Worm (Caenorhabditis elegans) whole organism, young adult: ENCODE results near the gene Y46G5A.15.

ENCODE experiments used
- B0336.3 ChIP-seq: fragments of 200-800 bp; sonication (Bioruptor generic); IDR thresholded peaks from 2 replicates; pipeline ENCODE4 v1.3.6; 2022; ENCODE audit warnings: missing genetic modification characterization, missing compliant biosample characterization
- F33H1.4 ChIP-seq: fragments of 200-800 bp; sonication (Bioruptor generic); IDR thresholded peaks from 2 replicates; pipeline ENCODE4 v1.3.6; 2022; ENCODE audit warnings: missing genetic modification reagents, missing genetic modification characterization, missing compliant biosample characterization
- F49E8.2 ChIP-seq: sonication (generic microtip); optimal IDR thresholded peaks from 3 replicates; lab custom pipeline; 2017; ENCODE audit warnings: missing genetic modification characterization, mild to moderate bottlenecking, missing compliant biosample characterization, antibody characterized with exemption, moderate library complexity; ENCODE audit not compliant: insufficient read depth
- F52B5.7 ChIP-seq: sonication (generic microtip); optimal IDR thresholded peaks from 2 replicates; lab custom pipeline; 2016; ENCODE audit warnings: mild to moderate bottlenecking, missing genetic modification characterization, missing compliant biosample characterization
- F57C9.4 ChIP-seq: sonication (generic microtip); optimal IDR thresholded peaks from 2 replicates; lab custom pipeline; 2017; ENCODE audit warnings: mild to moderate bottlenecking, missing genetic modification characterization, missing compliant biosample characterization
- K12H6.12 ChIP-seq: fragments of 200-800 bp; sonication (Bioruptor generic); optimal IDR thresholded peaks from 2 replicates; lab custom pipeline; 2018; ENCODE audit warnings: mild to moderate bottlenecking, missing genetic modification characterization, missing compliant biosample characterization
- Y95B8A.8 ChIP-seq: fragments of 200-800 bp; sonication (Bioruptor generic); IDR thresholded peaks from 2 replicates; pipeline ENCODE4 v1.3.6; 2022; ENCODE audit warnings: missing genetic modification reagents, missing genetic modification characterization, missing compliant biosample characterization
- ama-1 ChIP-seq, 3 experiments: fragments of 150-350 bp in 1 of 3; sonication (generic microtip) in 2 of 3; optimal IDR thresholded peaks; 2 replicates each; lab custom pipeline; 2014 to 2018; ENCODE audit warnings: missing biosample characterization in 2 of 3, missing genetic modification characterization in 2 of 3, missing genetic modification reagents in 2 of 3
- aptf-2 ChIP-seq: fragments of 200-800 bp; sonication (Bioruptor generic); conservative IDR thresholded peaks from 2 replicates; pipeline ENCODE4 v1.3.6; 2022; ENCODE audit warnings: missing genetic modification reagents, missing genetic modification characterization, missing compliant biosample characterization
- aptf-3 ChIP-seq: fragments of 200-800 bp; sonication (Bioruptor generic); IDR thresholded peaks from 2 replicates; pipeline ENCODE4 v1.3.6; 2022; ENCODE audit warnings: missing genetic modification characterization, missing compliant biosample characterization
- attf-6 ChIP-seq: fragments of 200-800 bp; sonication (Bioruptor generic); IDR thresholded peaks from 2 replicates; pipeline ENCODE4 v1.3.6; 2022; ENCODE audit warnings: missing genetic modification reagents, missing genetic modification characterization, missing compliant biosample characterization
- bed-2 ChIP-seq: fragments of 200-800 bp; sonication (Bioruptor generic); IDR thresholded peaks from 2 replicates; pipeline ENCODE4 v1.3.6; 2022; ENCODE audit warnings: missing genetic modification reagents, missing genetic modification characterization, missing compliant biosample characterization
- ccch-3 ChIP-seq: fragments of 200-800 bp; sonication (Bioruptor generic); optimal IDR thresholded peaks from 2 replicates; lab custom pipeline; 2018; ENCODE audit warnings: mild to moderate bottlenecking, missing genetic modification characterization, missing compliant biosample characterization
- cebp-2 ChIP-seq: fragments of 200-800 bp; sonication (Bioruptor generic); IDR thresholded peaks from 2 replicates; pipeline ENCODE4 v1.3.6; 2022; ENCODE audit warnings: missing genetic modification characterization, missing compliant biosample characterization
- ceh-27 ChIP-seq: fragments of 200-800 bp; sonication (Bioruptor generic); optimal IDR thresholded peaks from 2 replicates; lab custom pipeline; 2018; ENCODE audit warnings: mild to moderate bottlenecking, missing genetic modification characterization, moderate library complexity, missing compliant biosample characterization
- ceh-58 ChIP-seq: fragments of 200-800 bp; sonication (Bioruptor generic); IDR thresholded peaks from 2 replicates; pipeline ENCODE4 v1.3.6; 2022; ENCODE audit warnings: missing genetic modification characterization, missing compliant biosample characterization
- dpff-1 ChIP-seq: sonication (generic microtip); optimal IDR thresholded peaks from 2 replicates; lab custom pipeline; 2017; ENCODE audit warnings: mild to moderate bottlenecking, missing genetic modification characterization, missing compliant biosample characterization
- egrh-3 ChIP-seq: fragments of 200-800 bp; sonication (Bioruptor generic); IDR thresholded peaks from 2 replicates; pipeline ENCODE4 v1.3.6; 2022; ENCODE audit warnings: missing genetic modification reagents, missing genetic modification characterization, missing compliant biosample characterization
- ekl-4 ChIP-seq: fragments of 200-800 bp; sonication (Bioruptor generic); IDR thresholded peaks from 2 replicates; pipeline ENCODE4 v1.3.6; 2022; ENCODE audit warnings: missing genetic modification reagents, missing genetic modification characterization, missing compliant biosample characterization
- gei-17 ChIP-seq: fragments of 200-800 bp; sonication (Bioruptor generic); optimal IDR thresholded peaks from 2 replicates; lab custom pipeline; 2018; ENCODE audit warnings: mild to moderate bottlenecking, missing genetic modification characterization, missing compliant biosample characterization
- hlh-12 ChIP-seq: sonication (generic microtip); optimal IDR thresholded peaks from 2 replicates; lab custom pipeline; 2016; ENCODE audit warnings: missing genetic modification characterization, missing compliant biosample characterization
- hmg-1.2 ChIP-seq: fragments of 200-800 bp; sonication (Bioruptor generic); IDR thresholded peaks from 2 replicates; pipeline ENCODE4 v1.3.6; 2022; ENCODE audit warnings: missing genetic modification reagents, missing genetic modification characterization, missing compliant biosample characterization
- hmg-20 ChIP-seq: fragments of 200-800 bp; sonication (Bioruptor generic); IDR thresholded peaks from 2 replicates; pipeline ENCODE4 v1.3.6; 2022; ENCODE audit warnings: missing genetic modification reagents, missing genetic modification characterization, missing compliant biosample characterization
- lin-26 ChIP-seq: fragments of 200-800 bp; sonication (Bioruptor generic); IDR thresholded peaks from 2 replicates; pipeline ENCODE4 v1.3.6; 2022; ENCODE audit warnings: missing genetic modification reagents, missing genetic modification characterization, missing compliant biosample characterization
- lin-40 ChIP-seq: sonication (generic microtip); optimal IDR thresholded peaks from 2 replicates; lab custom pipeline; 2016; ENCODE audit warnings: missing genetic modification characterization, mild to moderate bottlenecking, missing compliant biosample characterization, missing genotype, missing genetic modification reagents
- lsl-1 ChIP-seq: fragments of 200-800 bp; sonication (Bioruptor generic); optimal IDR thresholded peaks from 2 replicates; lab custom pipeline; 2018; ENCODE audit warnings: mild to moderate bottlenecking, missing genetic modification characterization, moderate library complexity, missing compliant biosample characterization
- madf-6 ChIP-seq: fragments of 200-800 bp; sonication (Bioruptor generic); IDR thresholded peaks from 2 replicates; pipeline ENCODE4 v1.3.6; 2022; ENCODE audit warnings: missing genetic modification reagents, missing genetic modification characterization, missing compliant biosample characterization
- madf-8 ChIP-seq: fragments of 200-800 bp; sonication (Bioruptor generic); conservative IDR thresholded peaks from 2 replicates; pipeline ENCODE4 v1.3.6; 2022; ENCODE audit warnings: missing genetic modification reagents, missing genetic modification characterization, missing compliant biosample characterization
- mcd-1 ChIP-seq: fragments of 200-800 bp; sonication (Bioruptor generic); IDR thresholded peaks from 2 replicates; pipeline ENCODE4 v1.3.6; 2022; ENCODE audit warnings: missing genetic modification reagents, missing genetic modification characterization, missing compliant biosample characterization
- mel-28 ChIP-seq: sonication (generic microtip); optimal IDR thresholded peaks from 2 replicates; lab custom pipeline; 2016; ENCODE audit warnings: borderline replicate concordance, mild to moderate bottlenecking, missing genetic modification characterization, missing compliant biosample characterization
- mes-4 ChIP-seq: sonication (generic microtip); optimal IDR thresholded peaks from 2 replicates; lab custom pipeline; 2016; ENCODE audit warnings: missing genotype, missing genetic modification characterization, missing compliant biosample characterization
- nhr-120 ChIP-seq: fragments of 200-800 bp; sonication (Bioruptor generic); IDR thresholded peaks from 2 replicates; pipeline ENCODE4 v1.3.6; 2022; ENCODE audit warnings: missing genetic modification characterization, missing compliant biosample characterization
- nhr-27 ChIP-seq: fragments of 200-800 bp; sonication (Bioruptor generic); optimal IDR thresholded peaks from 2 replicates; lab custom pipeline; 2018; ENCODE audit warnings: mild to moderate bottlenecking, missing genetic modification characterization, moderate library complexity, missing compliant biosample characterization
- pbrm-1 ChIP-seq: fragments of 200-800 bp; sonication (Bioruptor generic); IDR thresholded peaks from 2 replicates; pipeline ENCODE4 v1.3.6; 2022; ENCODE audit warnings: missing genetic modification reagents, missing genetic modification characterization, missing compliant biosample characterization
- rcor-1 ChIP-seq: fragments of 200-800 bp; sonication (Bioruptor generic); IDR thresholded peaks from 2 replicates; pipeline ENCODE4 v1.3.6; 2022; ENCODE audit warnings: missing genetic modification reagents, missing genetic modification characterization, missing compliant biosample characterization
- rpc-1 ChIP-seq, 2 experiments: fragments of 150-350 bp in 1 of 2; sonication (generic microtip) in 1 of 2; optimal IDR thresholded peaks; 2 replicates each; lab custom pipeline; 2014 to 2018; ENCODE audit warnings: missing biosample characterization in 1 of 2, missing genetic modification characterization in 1 of 2, missing genetic modification reagents in 1 of 2, missing genotype in 1 of 2
- snpc-3.4 ChIP-seq: sonication (generic microtip); optimal IDR thresholded peaks from 2 replicates; lab custom pipeline; 2017; ENCODE audit warnings: missing genetic modification characterization, mild to moderate bottlenecking, missing compliant biosample characterization, antibody characterized with exemption, moderate library complexity, missing genotype, missing genetic modification reagents
- zfh-2 ChIP-seq: fragments of 200-800 bp; sonication (Bioruptor generic); conservative IDR thresholded peaks from 2 replicates; pipeline ENCODE4 v1.3.6; 2022; ENCODE audit warnings: missing genetic modification reagents, missing genetic modification characterization, missing compliant biosample characterization
- ztf-25 ChIP-seq: fragments of 200-800 bp; sonication (Bioruptor generic); IDR thresholded peaks from 2 replicates; pipeline ENCODE4 v1.3.6; 2022; ENCODE audit warnings: missing genetic modification reagents, missing genetic modification characterization, missing compliant biosample characterization
- ztf-26 ChIP-seq: sonication (generic microtip); optimal IDR thresholded peaks from 2 replicates; lab custom pipeline; 2017; ENCODE audit warnings: missing genetic modification characterization, missing compliant biosample characterization
- ztf-28 ChIP-seq: fragments of 200-800 bp; sonication (Bioruptor generic); IDR thresholded peaks from 2 replicates; pipeline ENCODE4 v1.3.6; 2022; ENCODE audit warnings: missing genetic modification reagents, missing genetic modification characterization, missing compliant biosample characterization
- ztf-3 ChIP-seq: fragments of 200-800 bp; sonication (Bioruptor generic); optimal IDR thresholded peaks from 2 replicates; lab custom pipeline; 2018; ENCODE audit warnings: mild to moderate bottlenecking, missing genetic modification characterization, missing compliant biosample characterization
- ztf-6 ChIP-seq: fragments of 200-800 bp; sonication (Bioruptor generic); IDR thresholded peaks from 2 replicates; pipeline ENCODE4 v1.3.6; 2022; ENCODE audit warnings: missing genetic modification reagents, missing genetic modification characterization, missing compliant biosample characterization

Y46G5A.15 gene

ce11 chrII:12768167-12768712 is 17.0 kb downstream of the Y46G5A.15 start, which contains the start of the genes vps-2 and tiar-2 (continued):
- TF ChIP-seq hlh-12 (tag; lab: Kevin White, UChicago) (no peak), ccch-3 (GFP tag; lab: Kevin White, UChicago) (no peak), gei-17 (no peak), ztf-6 (GFP tag; lab: Robert Waterston, UW) (no peak), ceh-27 (GFP tag; lab: Kevin White, UChicago) (no peak), pbrm-1 (GFP tag; lab: Robert Waterston, UW) (peak; percentile 35; the same call in 1 of the 2 replicates), F57C9.4 (tag; lab: Kevin White, UChicago) (no peak), mel-28 (tag; lab: Kevin White, UChicago) (no peak), egrh-3 (no peak), nhr-120 (GFP tag; lab: Robert Waterston, UW) (no peak), ztf-26 (tag; lab: Kevin White, UChicago) (peak; percentile 30), attf-6 (GFP tag; lab: Robert Waterston, UW) (no peak), aptf-2 (no peak), lin-26 (GFP tag; lab: Robert Waterston, UW) (no peak), mes-4 (no peak), Y95B8A.8 (GFP tag; lab: Robert Waterston, UW) (no peak), ztf-28 (GFP tag; lab: Robert Waterston, UW) (no peak), ztf-25 (GFP tag; lab: Robert Waterston, UW) (no peak), ceh-58 (no peak), hmg-20 (GFP tag; lab: Robert Waterston, UW) (no peak), lin-40 (tag; lab: Kevin White, UChicago) (peak; percentile 66), F33H1.4 (no peak), rpc-1 (optimal IDR thresholded peaks at IDR 0.05; lab: Kevin White, UChicago) (no peak), rpc-1 (tag; optimal IDR thresholded peaks at IDR 0.05; lab: Kevin White, UChicago) (no peak), ama-1 (optimal IDR thresholded peaks at IDR 0.05; lab: Kevin White, UChicago) (no peak), ama-1 (GFP tag; optimal IDR thresholded peaks at IDR 0.05; lab: Kevin White, UChicago) (no peak), aptf-3 (no peak)

- TF ChIP-seq egrh-3 (peak; percentile 59; the same call in 1 of the 2 replicates), madf-8 (GFP tag; lab: Robert Waterston, UW) (no peak), bed-2 (GFP tag; lab: Robert Waterston, UW) (no peak), zfh-2 (GFP tag; lab: Robert Waterston, UW) (peak; percentile 82)
These were observed 17.9 kb downstream of the Y46G5A.15 start for ce11 chrII:12767258-12767824.

ce11 chrII:12766443-12767188 is 18.6 kb downstream of the Y46G5A.15 start:
- TF ChIP-seq rcor-1 (GFP tag; lab: Robert Waterston, UW) (no peak), snpc-3.4 (peak; percentile 6), lin-40 (tag; lab: Kevin White, UChicago) (no peak), dpff-1 (tag; lab: Kevin White, UChicago) (no peak), nhr-27 (peak; percentile 25), F49E8.2 (tag; lab: Kevin White, UChicago) (peak; percentile 9), mel-28 (tag; lab: Kevin White, UChicago) (no peak), cebp-2 (no peak), mcd-1 (GFP tag; lab: Robert Waterston, UW) (peak; percentile 27; the same call in 1 of the 2 replicates), K12H6.12 (tag; lab: Kevin White, UChicago) (no peak), lsl-1 (GFP tag; lab: Kevin White, UChicago) (peak; percentile 14), madf-6 (GFP tag; lab: Robert Waterston, UW) (peak; percentile 50), B0336.3 (peak; percentile 59; the same call in 1 of the 2 replicates), attf-6 (GFP tag; lab: Robert Waterston, UW) (0 out of 2 replicates have a peak, but pooled peaks have one; percentile 16), ztf-3 (GFP tag; lab: Kevin White, UChicago) (no peak), hmg-1.2 (0 out of 2 replicates have a peak, but pooled peaks have one; percentile 11), ekl-4 (GFP tag; lab: Robert Waterston, UW) (peak; percentile 63), F52B5.7 (no peak), ceh-27 (GFP tag; lab: Kevin White, UChicago) (no peak)
